Fruit fly (Drosophila melanogaster): ENCODE results near the gene Oat.
A peak's percentile ranks its signal among the peaks of the same experiment; 100 is the strongest.

The Oat gene

dm6 chr3L:19632766-19633632 is 16.7 kb downstream of the Oat start (continued):
- TF ChIP-seq CG4328 (GFP tag; optimal IDR thresholded peaks at IDR 0.05) (no peak), CG31388 (GFP tag; optimal IDR thresholded peaks at IDR 0.05) (no peak), CG5245 (GFP tag; optimal IDR thresholded peaks at IDR 0.05) (no peak), CG17829 (tag; optimal IDR thresholded peaks at IDR 0.05) (peak; percentile 53), ci (GFP tag; IDR thresholded peaks at IDR 0.05) (peak; percentile 67; the same call in 2 of the 3 replicates), Kr (GFP tag; optimal IDR thresholded peaks at IDR 0.05) (no peak), Xbp1 (GFP tag; optimal IDR thresholded peaks at IDR 0.05) (peak; percentile 60), prd (optimal IDR thresholded peaks at IDR 0.05) (no peak), prd (GFP tag; IDR thresholded peaks at IDR 0.05) (peak; percentile 57; the same call in 2 of the 3 replicates), CG10462 (GFP tag; optimal IDR thresholded peaks at IDR 0.05) (no peak), hkb (optimal IDR thresholded peaks at IDR 0.05) (no peak), hkb (GFP tag; IDR thresholded peaks at IDR 0.05) (peak; percentile 71), slbo (GFP tag; IDR thresholded peaks at IDR 0.05) (peak; percentile 90), MTF-1 (GFP tag; optimal IDR thresholded peaks at IDR 0.05; ENCODE audit: borderline replicate concordance) (no peak), CG2889 (GFP tag; IDR thresholded peaks at IDR 0.05) (peak; percentile 53; the same call in 1 of the 3 replicates), CG18764 (GFP tag; optimal IDR thresholded peaks at IDR 0.05) (no peak), sna (GFP tag; IDR thresholded peaks at IDR 0.05; ENCODE audit: partially characterized antibody) (no peak; the same call in 1 of the 2 replicates), CG15696 (tag; optimal IDR thresholded peaks at IDR 0.05) (peak; percentile 34), ewg (GFP tag; optimal IDR thresholded peaks at IDR 0.05) (no peak), CG10147 (GFP tag; optimal IDR thresholded peaks at IDR 0.05) (peak; percentile 47), amos (GFP tag; IDR thresholded peaks at IDR 0.05; ENCODE audit: partially characterized antibody) (no peak; the same call in 1 of the 2 replicates), CG6689 (GFP tag; IDR thresholded peaks at IDR 0.05) (peak; percentile 51), CG2678 (tag; optimal IDR thresholded peaks at IDR 0.05) (peak; percentile 78), Six4 (GFP tag; optimal IDR thresholded peaks at IDR 0.05) (peak; percentile 21), Hand (GFP tag; optimal IDR thresholded peaks at IDR 0.05) (peak; percentile 1), knrl (GFP tag; IDR thresholded peaks at IDR 0.05; ENCODE audit: partially characterized antibody) (no peak), nom (GFP tag; optimal IDR thresholded peaks at IDR 0.05) (peak; percentile 49), HmgZ (tag; optimal IDR thresholded peaks at IDR 0.05) (peak; percentile 78), Fer3 (tag; optimal IDR thresholded peaks at IDR 0.05) (peak; percentile 78), pnt (GFP tag; optimal IDR thresholded peaks at IDR 0.05) (no peak), CG12071 (GFP tag; optimal IDR thresholded peaks at IDR 0.05) (no peak), Optix (GFP tag; IDR thresholded peaks at IDR 0.05) (no peak), Jarid2 (GFP tag; optimal IDR thresholded peaks at IDR 0.05) (no peak), schlank (tag; optimal IDR thresholded peaks at IDR 0.05) (peak; percentile 44), Spps (tag; optimal IDR thresholded peaks at IDR 0.05) (no peak), lola (GFP tag; optimal IDR thresholded peaks at IDR 0.05) (no peak), sr (GFP tag; IDR thresholded peaks at IDR 0.05) (no peak), CG10274 (GFP tag; optimal IDR thresholded peaks at IDR 0.05) (peak; percentile 19), CG7372 (GFP tag; IDR thresholded peaks at IDR 0.05) (peak; percentile 56; the same call in 1 of the 2 replicates), Neu2 (GFP tag; optimal IDR thresholded peaks at IDR 0.05; ENCODE audit: borderline replicate concordance) (no peak), Ssrp (tag; optimal IDR thresholded peaks at IDR 0.05) (peak; percentile 3), Atf6 (GFP tag; IDR thresholded peaks at IDR 0.05) (peak; percentile 71), CG3065 (GFP tag; optimal IDR thresholded peaks at IDR 0.05) (no peak), psq (GFP tag; optimal IDR thresholded peaks at IDR 0.05) (peak; percentile 42), CG12219 (GFP tag; optimal IDR thresholded peaks at IDR 0.05) (peak; percentile 44), ash1 (GFP tag; optimal IDR thresholded peaks at IDR 0.05) (peak; percentile 22), sim (GFP tag; IDR thresholded peaks at IDR 0.05) (no peak), tx (GFP tag; optimal IDR thresholded peaks at IDR 0.05) (peak; percentile 31)

Measured in whole organism, embryonic.